Fruit fly (Drosophila melanogaster): Measurements from ENCODE around the gene Tom70.
A peak's percentile ranks its signal among the peaks of the same experiment; 100 is the strongest.

Tom70 gene

DNA sequence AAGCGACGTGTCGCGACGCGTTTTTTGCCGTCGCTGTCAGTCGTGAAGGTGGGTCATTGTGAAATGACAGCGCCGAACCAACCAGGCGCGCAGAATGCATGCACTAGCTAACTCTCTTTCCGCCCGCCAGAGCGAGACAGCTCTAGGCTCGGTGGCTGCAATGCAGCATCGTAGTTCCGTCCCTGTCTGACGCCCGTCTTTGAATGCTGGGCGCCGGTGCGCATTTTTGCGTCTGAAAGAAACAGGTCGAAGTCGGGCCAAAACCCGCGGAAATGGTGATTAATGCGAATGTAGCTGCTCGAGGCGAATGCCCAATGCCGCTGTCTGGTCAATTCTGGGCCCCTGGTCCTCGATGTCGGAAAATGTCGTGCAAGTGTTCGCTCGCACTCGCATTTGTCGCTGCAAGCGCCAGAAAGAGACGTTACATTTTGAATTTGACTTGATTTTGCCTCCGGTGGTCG lies 30.9 kb downstream of the Tom70 start:
- peak; percentile 18 for TF ChIP-seq Ets21C (GFP tag; optimal IDR thresholded peaks at IDR 0.05)
- peak; percentile 54 for TF ChIP-seq CG16779 (tag; optimal IDR thresholded peaks at IDR 0.05)
- no peak for TF ChIP-seq CG11294 (GFP tag; IDR thresholded peaks at IDR 0.05)
- TF ChIP-seq CG3919 (GFP tag; optimal IDR thresholded peaks at IDR 0.05) = peak; percentile 66
- TF ChIP-seq CG11762 (GFP tag; optimal IDR thresholded peaks at IDR 0.05; ENCODE audit: insufficient read depth) = no peak
- no peak for TF ChIP-seq CG6163 (GFP tag; IDR thresholded peaks at IDR 0.05)
- TF ChIP-seq esn (GFP tag; optimal IDR thresholded peaks at IDR 0.05) = peak; percentile 53
- no peak for TF ChIP-seq CG8119 (GFP tag; IDR thresholded peaks at IDR 0.05)
- peak; percentile 68 for TF ChIP-seq Sox102F (GFP tag; optimal IDR thresholded peaks at IDR 0.05)
- no peak for TF ChIP-seq Sox15 (GFP tag; optimal IDR thresholded peaks at IDR 0.05)
- peak; percentile 78 for TF ChIP-seq fd85E (GFP tag; optimal IDR thresholded peaks at IDR 0.05)
- TF ChIP-seq ss (GFP tag; optimal IDR thresholded peaks at IDR 0.05) = peak; percentile 86
- TF ChIP-seq CG34406 (GFP tag; optimal IDR thresholded peaks at IDR 0.05) = peak; percentile 31
- TF ChIP-seq Lpt (GFP tag; optimal IDR thresholded peaks at IDR 0.05) = peak; percentile 91
- peak; percentile 17 for TF ChIP-seq acj6 (GFP tag; optimal IDR thresholded peaks at IDR 0.05)
- TF ChIP-seq pdm3 (GFP tag; optimal IDR thresholded peaks at IDR 0.05) = peak; percentile 67
- TF ChIP-seq CG7368 (GFP tag; optimal IDR thresholded peaks at IDR 0.05) = peak; percentile 56
- peak; percentile 80 for TF ChIP-seq fkh (GFP tag; optimal IDR thresholded peaks at IDR 0.05)
- peak; percentile 100 for TF ChIP-seq dsx (GFP tag; optimal IDR thresholded peaks at IDR 0.05; ENCODE audit: poor library complexity, severe bottlenecking)
- peak; percentile 75 for TF ChIP-seq net (GFP tag; optimal IDR thresholded peaks at IDR 0.05)
- TF ChIP-seq Blimp-1 (GFP tag; optimal IDR thresholded peaks at IDR 0.05) = peak; percentile 53
- TF ChIP-seq CG15336 (GFP tag; IDR thresholded peaks at IDR 0.05) = no peak
- peak; percentile 80 for TF ChIP-seq CG1621 (tag; optimal IDR thresholded peaks at IDR 0.05)
- TF ChIP-seq CG10631 (GFP tag; optimal IDR thresholded peaks at IDR 0.05) = no peak
- peak; percentile 35 for TF ChIP-seq cyc (GFP tag; optimal IDR thresholded peaks at IDR 0.05)
- peak; percentile 80 for TF ChIP-seq Hr4 (GFP tag; optimal IDR thresholded peaks at IDR 0.05)
- no peak for TF ChIP-seq Hr38 (GFP tag; optimal IDR thresholded peaks at IDR 0.05)
- TF ChIP-seq Gug (GFP tag; IDR thresholded peaks at IDR 0.05) = no peak
- TF ChIP-seq CG6854 (GFP tag; optimal IDR thresholded peaks at IDR 0.05) = peak; percentile 90
- TF ChIP-seq fd59A (GFP tag; optimal IDR thresholded peaks at IDR 0.05) = peak; percentile 27
- peak; percentile 49 for TF ChIP-seq lz (GFP tag; optimal IDR thresholded peaks at IDR 0.05)
- TF ChIP-seq dac (GFP tag; optimal IDR thresholded peaks at IDR 0.05) = peak; percentile 42
- TF ChIP-seq Eip93F (GFP tag; optimal IDR thresholded peaks at IDR 0.05) = no peak
- TF ChIP-seq CG6276 (GFP tag; optimal IDR thresholded peaks at IDR 0.05) = peak; percentile 78
- TF ChIP-seq Eip78C (GFP tag) = peak; percentile 91
- TF ChIP-seq CG32006 (GFP tag; optimal IDR thresholded peaks at IDR 0.05) = peak; percentile 68
- peak; percentile 66 for TF ChIP-seq Smox (GFP tag; optimal IDR thresholded peaks at IDR 0.05)
- peak; percentile 7 for TF ChIP-seq CG8632 (GFP tag; optimal IDR thresholded peaks at IDR 0.05)
- TF ChIP-seq OdsH (GFP tag; optimal IDR thresholded peaks at IDR 0.05) = peak; percentile 24
- TF ChIP-seq spab (GFP tag; optimal IDR thresholded peaks at IDR 0.05) = peak; percentile 73
- no peak for TF ChIP-seq vri (GFP tag; optimal IDR thresholded peaks at IDR 0.05)
- peak; percentile 70 for TF ChIP-seq CG9139 (GFP tag; optimal IDR thresholded peaks at IDR 0.05)
- peak; percentile 23 for TF ChIP-seq CG31627 (GFP tag; optimal IDR thresholded peaks at IDR 0.05)
- no peak for TF ChIP-seq CG4318 (GFP tag; optimal IDR thresholded peaks at IDR 0.05)
- peak; percentile 66 for TF ChIP-seq CG3032 (tag; optimal IDR thresholded peaks at IDR 0.05)
- TF ChIP-seq topi (GFP tag; optimal IDR thresholded peaks at IDR 0.05) = peak; percentile 76
- peak; percentile 80 for TF ChIP-seq Sox14 (GFP tag; optimal IDR thresholded peaks at IDR 0.05)
- TF ChIP-seq CG6792 (GFP tag; optimal IDR thresholded peaks at IDR 0.05) = peak; percentile 7
- TF ChIP-seq CG10669 (GFP tag; optimal IDR thresholded peaks at IDR 0.05) = peak; percentile 66
- peak; percentile 82 for TF ChIP-seq CG6808 (GFP tag; optimal IDR thresholded peaks at IDR 0.05)
- peak; percentile 61 for TF ChIP-seq Ets96B (tag; optimal IDR thresholded peaks at IDR 0.05)
- TF ChIP-seq CG11902 (GFP tag; optimal IDR thresholded peaks at IDR 0.05) = no peak

All from whole organism, prepupa.